Fruit fly (Drosophila melanogaster): ENCODE results near the gene CG42594.
A peak's percentile ranks its signal among the peaks of the same experiment; 100 is the strongest.

The CG42594 gene

DNA sequence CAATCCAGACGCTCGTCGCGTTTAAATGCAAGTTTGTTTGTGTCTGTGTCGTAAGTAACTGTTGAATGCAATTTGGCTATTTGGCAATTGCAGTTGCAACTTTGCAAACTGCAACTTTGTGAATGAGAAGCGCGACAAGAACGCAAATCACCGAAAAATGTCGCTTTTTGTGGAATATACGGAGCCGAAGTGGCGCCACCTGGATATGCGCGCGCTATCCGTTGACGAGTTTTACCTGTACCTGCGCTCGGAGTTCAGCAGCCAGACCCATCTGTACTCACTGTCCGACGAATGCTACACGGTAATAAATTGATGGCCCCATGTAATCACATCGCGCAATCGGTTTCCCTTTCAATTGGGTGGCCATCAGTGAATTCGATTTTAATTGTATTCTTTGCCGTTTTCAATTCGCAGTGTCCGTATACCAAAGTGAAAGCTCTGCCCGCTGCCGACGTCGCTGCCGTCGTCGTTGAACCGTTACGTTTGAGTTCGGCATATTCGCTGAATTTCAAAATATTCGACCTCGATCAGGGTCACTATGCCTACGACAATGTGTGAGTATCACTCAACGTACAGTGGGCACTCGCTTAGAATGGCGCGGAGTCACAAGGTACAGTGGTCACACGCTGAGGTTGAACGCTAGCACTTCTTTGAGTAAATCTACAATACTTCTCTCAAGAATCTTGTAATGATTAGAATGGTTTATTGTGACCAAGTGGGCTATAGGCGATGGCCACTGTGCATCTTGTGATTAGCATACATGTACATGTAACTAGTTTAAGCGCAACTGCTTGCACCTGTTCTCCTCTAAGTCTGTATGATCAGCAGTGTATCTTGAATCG lies 78.6 kb downstream of the CG42594 start (continued):
- TF ChIP-seq Drgx (GFP tag; IDR thresholded peaks at IDR 0.05), result peak; percentile 96
- peak; percentile 85 for TF ChIP-seq CG11504 (tag; optimal IDR thresholded peaks at IDR 0.05)
- peak; percentile 84 for TF ChIP-seq Chrac-16 (GFP tag; optimal IDR thresholded peaks at IDR 0.05)
- TF ChIP-seq mam (GFP tag; optimal IDR thresholded peaks at IDR 0.05), result peak; percentile 87
- TF ChIP-seq emc (GFP tag; optimal IDR thresholded peaks at IDR 0.05), result peak; percentile 71
- TF ChIP-seq sr (GFP tag; IDR thresholded peaks at IDR 0.05), result peak; percentile 87
- TF ChIP-seq CG1792 (GFP tag; optimal IDR thresholded peaks at IDR 0.05), result peak; percentile 76
- TF ChIP-seq knrl (GFP tag; IDR thresholded peaks at IDR 0.05; ENCODE audit: partially characterized antibody), result no peak
- peak; percentile 52 for TF ChIP-seq D19A (tag; optimal IDR thresholded peaks at IDR 0.05)
- peak; percentile 60 for TF ChIP-seq CG12744 (GFP tag; optimal IDR thresholded peaks at IDR 0.05)
- no peak for TF ChIP-seq CG6791 (GFP tag; IDR thresholded peaks at IDR 0.05; ENCODE audit: partially characterized antibody)
- TF ChIP-seq CG7372 (GFP tag; IDR thresholded peaks at IDR 0.05), result peak; percentile 82
- no peak for TF ChIP-seq Hr39 (optimal IDR thresholded peaks at IDR 0.05)
- TF ChIP-seq Pdp1 (GFP tag; optimal IDR thresholded peaks at IDR 0.05), result peak; percentile 83 to 87
- TF ChIP-seq fd102C (GFP tag; optimal IDR thresholded peaks at IDR 0.05), result no peak
- TF ChIP-seq Six4 (GFP tag; optimal IDR thresholded peaks at IDR 0.05), result peak; percentile 48
- TF ChIP-seq gsb-n (tag; optimal IDR thresholded peaks at IDR 0.05), result peak; percentile 27
- TF ChIP-seq trh (GFP tag; optimal IDR thresholded peaks at IDR 0.05), result peak; percentile 45
- TF ChIP-seq trem (tag; optimal IDR thresholded peaks at IDR 0.05), result peak; percentile 15
- no peak for TF ChIP-seq Trl (optimal IDR thresholded peaks at IDR 0.05)
- peak; percentile 86 for TF ChIP-seq Trl (GFP tag; optimal IDR thresholded peaks at IDR 0.05)
- peak; percentile 80 for TF ChIP-seq jing (GFP tag; optimal IDR thresholded peaks at IDR 0.05)
- TF ChIP-seq cwo (GFP tag; optimal IDR thresholded peaks at IDR 0.05), result peak; percentile 65
- no peak for TF ChIP-seq CG33557 (GFP tag; optimal IDR thresholded peaks at IDR 0.05)
- peak; percentile 91 for TF ChIP-seq CG32532 (GFP tag; IDR thresholded peaks at IDR 0.05)
- peak; percentile 85 for TF ChIP-seq jigr1 (GFP tag; IDR thresholded peaks at IDR 0.05)
- peak; percentile 66 for TF ChIP-seq CG9932 (GFP tag; IDR thresholded peaks at IDR 0.05)
- TF ChIP-seq unpg (GFP tag; optimal IDR thresholded peaks at IDR 0.05), result peak; percentile 87
- TF ChIP-seq fd64A (GFP tag; optimal IDR thresholded peaks at IDR 0.05), result peak; percentile 38
- TF ChIP-seq CG17912 (GFP tag; optimal IDR thresholded peaks at IDR 0.05), result no peak
- TF ChIP-seq CG3163 (GFP tag; optimal IDR thresholded peaks at IDR 0.05), result peak; percentile 60
- TF ChIP-seq CG14860 (GFP tag; IDR thresholded peaks at IDR 0.05; ENCODE audit: partially characterized antibody), result no peak
- TF ChIP-seq CG12942 (GFP tag; optimal IDR thresholded peaks at IDR 0.05), result peak; percentile 83
- TF ChIP-seq CG13296 (GFP tag; optimal IDR thresholded peaks at IDR 0.05), result peak; percentile 79
- TF ChIP-seq Oli (tag; optimal IDR thresholded peaks at IDR 0.05), result peak; percentile 89
- TF ChIP-seq ato (GFP tag; IDR thresholded peaks at IDR 0.05; ENCODE audit: partially characterized antibody), result no peak
- TF ChIP-seq CG12219 (GFP tag; optimal IDR thresholded peaks at IDR 0.05), result peak; percentile 84
- TF ChIP-seq ems (GFP tag; optimal IDR thresholded peaks at IDR 0.05), result peak; percentile 67
- TF ChIP-seq CG31365 (tag; optimal IDR thresholded peaks at IDR 0.05), result peak; percentile 56
- TF ChIP-seq tx (GFP tag; optimal IDR thresholded peaks at IDR 0.05), result peak; percentile 74
- TF ChIP-seq al (GFP tag; IDR thresholded peaks at IDR 0.05), result peak; percentile 87
- TF ChIP-seq CG4854 (GFP tag; optimal IDR thresholded peaks at IDR 0.05), result peak; percentile 66
- peak; percentile 65 for TF ChIP-seq HmgD (GFP tag; optimal IDR thresholded peaks at IDR 0.05)
- peak; percentile 53 for TF ChIP-seq NC2β (GFP tag; optimal IDR thresholded peaks at IDR 0.05)
- TF ChIP-seq Hr3 (GFP tag; optimal IDR thresholded peaks at IDR 0.05), result peak; percentile 73
- TF ChIP-seq CG3407 (GFP tag; optimal IDR thresholded peaks at IDR 0.05), result peak; percentile 27
- no peak for TF ChIP-seq pzg (GFP tag; optimal IDR thresholded peaks at IDR 0.05)
- TF ChIP-seq kni (GFP tag; optimal IDR thresholded peaks at IDR 0.05), result no peak
- TF ChIP-seq Oaz (GFP tag; IDR thresholded peaks at IDR 0.05), result peak; percentile 79
- TF ChIP-seq CG2202 (tag; optimal IDR thresholded peaks at IDR 0.05), result peak; percentile 28

Data from whole organism, embryonic.